Fruit fly (Drosophila melanogaster) whole organism, embryonic: ENCODE results near the gene CG10232.

Source experiments
- Antp ChIP-seq: fragments of 200-800 bp; sonication (Bioruptor generic); optimal IDR thresholded peaks from 3 replicates; lab custom pipeline; 2016; ENCODE audit warnings: missing biosample characterization, missing genetic modification characterization
- B-H1 ChIP-seq: fragments of 200-800 bp; sonication (Bioruptor generic); IDR thresholded peaks from 3 replicates; pipeline ENCODE4 v1.3.6; 2022; ENCODE audit warnings: missing biosample characterization, missing genetic modification characterization
- B-H2 ChIP-seq: fragments of 200-800 bp; sonication (Bioruptor generic); optimal IDR thresholded peaks from 2 replicates; lab custom pipeline; 2018; ENCODE audit warnings: missing biosample characterization, mild to moderate bottlenecking, missing genetic modification characterization
- BEAF-32 ChIP-seq: fragments of 200-800 bp; sonication (Bioruptor generic); optimal IDR thresholded peaks from 3 replicates; lab custom pipeline; 2017; ENCODE audit warnings: missing biosample characterization, missing genetic modification characterization, mild to moderate bottlenecking, moderate library complexity, missing genetic modification reagents
- Blimp-1 ChIP-seq: fragments of 200-800 bp; sonication (Bioruptor generic); optimal IDR thresholded peaks from 3 replicates; lab custom pipeline; 2018; ENCODE audit warnings: missing biosample characterization, missing genetic modification characterization, mild to moderate bottlenecking, moderate library complexity, missing genetic modification reagents
- CG10147 ChIP-seq: fragments of 200-800 bp; sonication (Bioruptor generic); optimal IDR thresholded peaks from 2 replicates; lab custom pipeline; 2019; ENCODE audit warnings: missing biosample characterization, mild to moderate bottlenecking, missing genetic modification characterization, moderate library complexity
- CG10267 ChIP-seq: fragments of 200-800 bp; sonication (Bioruptor generic); optimal IDR thresholded peaks from 2 replicates; lab custom pipeline; 2018; ENCODE audit warnings: missing biosample characterization, mild to moderate bottlenecking, missing genetic modification characterization, moderate library complexity
- CG10431 ChIP-seq: fragments of 200-800 bp; sonication (Bioruptor generic); optimal IDR thresholded peaks from 3 replicates; lab custom pipeline; 2018; ENCODE audit warnings: missing biosample characterization, mild to moderate bottlenecking, missing genetic modification characterization
- CG10543 ChIP-seq: fragments of 200-800 bp; sonication (Bioruptor generic); optimal IDR thresholded peaks from 3 replicates; lab custom pipeline; 2017; ENCODE audit warnings: missing biosample characterization, mild to moderate bottlenecking, missing genetic modification characterization, moderate library complexity
- CG10979 ChIP-seq: fragments of 200-800 bp; sonication (Bioruptor generic); optimal IDR thresholded peaks from 2 replicates; lab custom pipeline; 2018; ENCODE audit warnings: missing biosample characterization, mild to moderate bottlenecking, missing genetic modification characterization, moderate library complexity
- CG11093 ChIP-seq: fragments of 200-800 bp; sonication (Bioruptor generic); IDR thresholded peaks from 3 replicates; pipeline ENCODE4 v1.3.6; 2022; ENCODE audit warnings: missing biosample characterization, missing genetic modification characterization
- CG13624 ChIP-seq: fragments of 200-800 bp; sonication (Bioruptor generic); optimal IDR thresholded peaks from 2 replicates; lab custom pipeline; 2016; ENCODE audit warnings: missing biosample characterization, missing genetic modification characterization
- CG13775 ChIP-seq: fragments of 200-800 bp; sonication (Bioruptor generic); optimal IDR thresholded peaks from 3 replicates; lab custom pipeline; 2017; ENCODE audit warnings: missing biosample characterization, mild to moderate bottlenecking, missing genetic modification characterization
- CG14965 ChIP-seq: fragments of 200-800 bp; sonication (Bioruptor generic); optimal IDR thresholded peaks from 2 replicates; lab custom pipeline; 2016; ENCODE audit warnings: missing biosample characterization, missing genetic modification characterization, borderline replicate concordance
- CG1603 ChIP-seq: fragments of 200-800 bp; sonication (Bioruptor generic); optimal IDR thresholded peaks from 2 replicates; lab custom pipeline; 2019; ENCODE audit warnings: missing biosample characterization, mild to moderate bottlenecking, missing genetic modification characterization, moderate library complexity
- CG16779 ChIP-seq: fragments of 200-800 bp; sonication (Bioruptor generic); IDR thresholded peaks from 2 replicates; pipeline ENCODE4 v1.3.6; 2022; ENCODE audit warnings: missing biosample characterization, missing genetic modification characterization
- CG2116 ChIP-seq: fragments of 200-800 bp; sonication (Bioruptor generic); optimal IDR thresholded peaks from 3 replicates; lab custom pipeline; 2018; ENCODE audit warnings: missing biosample characterization, mild to moderate bottlenecking, missing genetic modification characterization
- CG31224 ChIP-seq: fragments of 200-800 bp; sonication (Bioruptor generic); IDR thresholded peaks from 2 replicates; pipeline ENCODE4 v1.3.6; 2022; ENCODE audit warnings: missing biosample characterization, missing genetic modification characterization
- CG3163 ChIP-seq: fragments of 200-800 bp; sonication (Bioruptor generic); optimal IDR thresholded peaks from 3 replicates; lab custom pipeline; 2016; ENCODE audit warnings: missing biosample characterization, missing genetic modification characterization
- CG33213 ChIP-seq: fragments of 200-800 bp; sonication (Bioruptor generic); optimal IDR thresholded peaks from 3 replicates; lab custom pipeline; 2016; ENCODE audit warnings: missing biosample characterization, missing genetic modification characterization
- CG3838 ChIP-seq: fragments of 200-800 bp; sonication (Bioruptor generic); optimal IDR thresholded peaks from 3 replicates; lab custom pipeline; 2016; ENCODE audit warnings: missing biosample characterization, missing genetic modification characterization
- CG4854 ChIP-seq: fragments of 200-800 bp; sonication (Bioruptor generic); optimal IDR thresholded peaks from 2 replicates; lab custom pipeline; 2016; ENCODE audit warnings: missing biosample characterization, missing genetic modification characterization, inconsistent platforms
- CG6765 ChIP-seq: fragments of 200-800 bp; sonication (Bioruptor generic); optimal IDR thresholded peaks from 3 replicates; lab custom pipeline; 2017; ENCODE audit warnings: missing biosample characterization, mild to moderate bottlenecking, missing genetic modification characterization
- CG7963 ChIP-seq: fragments of 200-800 bp; sonication (Bioruptor generic); IDR thresholded peaks from 3 replicates; pipeline ENCODE4 v1.3.6; 2022; ENCODE audit warnings: missing biosample characterization, missing genetic modification characterization; ENCODE audit not compliant: partially characterized antibody
- CG8478 ChIP-seq: fragments of >200 bp; optimal IDR thresholded peaks from 2 replicates; lab custom pipeline; 2018
- Dbx ChIP-seq: fragments of 200-800 bp; sonication (Bioruptor generic); IDR thresholded peaks from 3 replicates; pipeline ENCODE4 v1.3.6; 2022; ENCODE audit warnings: missing biosample characterization, missing genetic modification characterization
- Deaf1 ChIP-seq: fragments of 200-800 bp; optimal IDR thresholded peaks from 3 replicates; lab custom pipeline; 2019; ENCODE audit warnings: missing biosample characterization, mild to moderate bottlenecking, missing genetic modification characterization, moderate library complexity
- Doc3 ChIP-seq: fragments of 200-800 bp; sonication (Bioruptor generic); IDR thresholded peaks from 3 replicates; pipeline ENCODE4 v1.3.6; 2022; ENCODE audit warnings: missing biosample characterization, missing genetic modification characterization; ENCODE audit not compliant: partially characterized antibody
- H15 ChIP-seq: fragments of 200-800 bp; sonication (Bioruptor generic); IDR thresholded peaks from 3 replicates; pipeline ENCODE4 v1.3.6; 2022; ENCODE audit warnings: missing biosample characterization, missing genetic modification characterization
- Jarid2 ChIP-seq: fragments of 200-800 bp; sonication (Bioruptor generic); optimal IDR thresholded peaks from 3 replicates; lab custom pipeline; 2017; ENCODE audit warnings: mild to moderate bottlenecking, missing biosample characterization, missing genetic modification reagents, missing genetic modification characterization
- Lim3 ChIP-seq: fragments of 200-800 bp; sonication (Bioruptor generic); IDR thresholded peaks from 2 replicates; pipeline ENCODE4 v1.3.6; 2022; ENCODE audit warnings: missing biosample characterization, missing genetic modification characterization
- MBD-R2 ChIP-seq: fragments of 200-800 bp; sonication (Bioruptor generic); IDR thresholded peaks from 2 replicates; pipeline ENCODE4 v1.3.6; 2022; ENCODE audit warnings: missing biosample characterization, missing genetic modification characterization
- MESR4 ChIP-seq: fragments of 200-800 bp; sonication (Bioruptor generic); optimal IDR thresholded peaks from 2 replicates; lab custom pipeline; 2018; ENCODE audit warnings: missing biosample characterization, mild to moderate bottlenecking, missing genetic modification characterization, moderate library complexity
- Scr ChIP-seq: fragments of 200-800 bp; sonication (Bioruptor generic); IDR thresholded peaks from 2 replicates; pipeline ENCODE4 v1.3.6; 2022; ENCODE audit warnings: missing biosample characterization, missing genetic modification characterization; ENCODE audit not compliant: partially characterized antibody
- ara ChIP-seq: fragments of 200-800 bp; sonication (Bioruptor generic); IDR thresholded peaks from 2 replicates; pipeline ENCODE4 v1.3.6; 2022; ENCODE audit warnings: missing biosample characterization, missing genetic modification characterization
- bbx ChIP-seq: fragments of 200-800 bp; sonication (Bioruptor generic); IDR thresholded peaks from 2 replicates; pipeline ENCODE4 v1.3.6; 2022; ENCODE audit warnings: missing biosample characterization, missing genetic modification characterization; ENCODE audit not compliant: partially characterized antibody
- cwo ChIP-seq: fragments of 200-800 bp; sonication (Bioruptor generic); optimal IDR thresholded peaks from 3 replicates; lab custom pipeline; 2017; ENCODE audit warnings: missing biosample characterization, missing genetic modification characterization, mild to moderate bottlenecking, moderate library complexity, missing genetic modification reagents
- dan ChIP-seq: fragments of 200-800 bp; sonication (Bioruptor generic); IDR thresholded peaks from 2 replicates; pipeline ENCODE4 v1.3.6; 2022; ENCODE audit warnings: missing biosample characterization, missing genetic modification characterization
- fd64A ChIP-seq: fragments of 200-800 bp; sonication (Bioruptor generic); optimal IDR thresholded peaks from 3 replicates; lab custom pipeline; 2018; ENCODE audit warnings: missing biosample characterization, mild to moderate bottlenecking, missing genetic modification characterization
- gsb-n ChIP-seq: fragments of 200-800 bp; sonication (Bioruptor generic); optimal IDR thresholded peaks from 3 replicates; lab custom pipeline; 2018; ENCODE audit warnings: missing biosample characterization, mild to moderate bottlenecking, missing genetic modification characterization
- lilli ChIP-seq: fragments of 200-800 bp; sonication (Bioruptor generic); optimal IDR thresholded peaks from 3 replicates; lab custom pipeline; 2016; ENCODE audit warnings: missing biosample characterization, missing genetic modification characterization
- nerfin-2 ChIP-seq: fragments of 200-800 bp; sonication (Bioruptor generic); IDR thresholded peaks from 2 replicates; pipeline ENCODE4 v1.3.6; 2022; ENCODE audit warnings: missing biosample characterization, missing genetic modification characterization; ENCODE audit not compliant: partially characterized antibody
- repo ChIP-seq: fragments of 200-800 bp; sonication (Bioruptor generic); optimal IDR thresholded peaks from 2 replicates; lab custom pipeline; 2016; ENCODE audit warnings: missing biosample characterization, missing genetic modification characterization
- salm ChIP-seq: fragments of 200-800 bp; sonication (Bioruptor generic); optimal IDR thresholded peaks from 2 replicates; lab custom pipeline; 2018; ENCODE audit warnings: missing biosample characterization, mild to moderate bottlenecking, missing genetic modification characterization
- shn ChIP-seq: fragments of 200-800 bp; sonication (Bioruptor generic); optimal IDR thresholded peaks from 3 replicates; lab custom pipeline; 2016; ENCODE audit warnings: missing biosample characterization, missing genetic modification characterization
- sr ChIP-seq: fragments of 200-800 bp; sonication (Bioruptor generic); IDR thresholded peaks from 3 replicates; pipeline ENCODE4 v1.3.6; 2022; ENCODE audit warnings: missing biosample characterization, missing genetic modification characterization
- stwl ChIP-seq: fragments of 200-800 bp; sonication (Bioruptor generic); optimal IDR thresholded peaks from 3 replicates; lab custom pipeline; 2018; ENCODE audit warnings: missing biosample characterization, mild to moderate bottlenecking, missing genetic modification characterization, moderate library complexity
- sug ChIP-seq: fragments of 200-800 bp; optimal IDR thresholded peaks from 2 replicates; lab custom pipeline; 2019; ENCODE audit warnings: missing biosample characterization, mild to moderate bottlenecking, missing genetic modification characterization, moderate library complexity
- twi ChIP-seq: fragments of 200-800 bp; optimal IDR thresholded peaks from 2 replicates; lab custom pipeline; 2019; ENCODE audit warnings: missing biosample characterization, mild to moderate bottlenecking, missing genetic modification characterization, moderate library complexity
- unpg ChIP-seq: fragments of 200-800 bp; sonication (Bioruptor generic); optimal IDR thresholded peaks from 3 replicates; lab custom pipeline; 2018; ENCODE audit warnings: missing biosample characterization, mild to moderate bottlenecking, missing genetic modification characterization, moderate library complexity
- zen ChIP-seq: fragments of 200-800 bp; sonication (Bioruptor generic); optimal IDR thresholded peaks from 3 replicates; lab custom pipeline; 2018; ENCODE audit warnings: missing biosample characterization, mild to moderate bottlenecking, missing genetic modification characterization, moderate library complexity

Gene CG10232

dm6 chr3R:23729066-23729465, 7.6 kb upstream of the CG10232 start (continued):
- TF ChIP-seq B-H1 (GFP tag; lab: Robert Waterston, UW) (no peak), dan (no peak), CG11093 (GFP tag; lab: Robert Waterston, UW) (no peak), twi (tag; lab: Kevin White, UChicago) (peak; percentile 75), salm (no peak), lilli (GFP tag; lab: Kevin White, UChicago) (no peak), ara (no peak), CG8478 (lab: Kevin White, UChicago) (no peak), CG16779 (GFP tag; lab: Robert Waterston, UW) (no peak), CG2116 (GFP tag; lab: Kevin White, UChicago) (peak; percentile 2), zen (peak; percentile 57), CG13624 (GFP tag; lab: Kevin White, UChicago) (no peak), nerfin-2 (no peak), Doc3 (no peak), Blimp-1 (GFP tag; lab: Kevin White, UChicago) (peak; percentile 14), Deaf1 (tag; lab: Kevin White, UChicago) (no peak), CG13775 (GFP tag; lab: Kevin White, UChicago) (no peak), CG3838 (GFP tag; lab: Kevin White, UChicago) (no peak), CG3163 (GFP tag; lab: Kevin White, UChicago) (no peak), CG14965 (GFP tag; lab: Kevin White, UChicago) (no peak), sr (GFP tag; lab: Robert Waterston, UW) (no peak), bbx (no peak), CG33213 (GFP tag; lab: Kevin White, UChicago) (no peak), CG10147 (GFP tag; lab: Kevin White, UChicago) (no peak), CG31224 (GFP tag; lab: Robert Waterston, UW) (no peak), Lim3 (no peak), Scr (GFP tag; lab: Robert Waterston, UW) (no peak), CG10979 (no peak), repo (GFP tag; lab: Kevin White, UChicago) (no peak), Jarid2 (GFP tag; lab: Kevin White, UChicago) (no peak), H15 (GFP tag; lab: Robert Waterston, UW) (no peak), Dbx (0 out of 3 replicates have a peak, but pooled peaks have one; percentile 17), Antp (GFP tag; lab: Kevin White, UChicago) (no peak), fd64A (GFP tag; lab: Kevin White, UChicago) (peak; percentile 19), BEAF-32 (GFP tag; lab: Kevin White, UChicago) (no peak), gsb-n (tag; lab: Kevin White, UChicago) (no peak), unpg (GFP tag; lab: Kevin White, UChicago) (peak; percentile 40), CG7963 (GFP tag; lab: Robert Waterston, UW) (no peak), sug (tag; lab: Kevin White, UChicago) (peak; percentile 64), MESR4 (GFP tag; lab: Kevin White, UChicago) (no peak), cwo (peak; percentile 27), shn (no peak), CG1603 (tag; lab: Kevin White, UChicago) (peak; percentile 9), CG4854 (GFP tag; lab: Kevin White, UChicago) (peak; percentile 19), CG10543 (GFP tag; lab: Kevin White, UChicago) (peak; percentile 89), MBD-R2 (GFP tag; lab: Robert Waterston, UW) (no peak), CG10267 (tag; lab: Kevin White, UChicago) (no peak), CG10431 (GFP tag; lab: Kevin White, UChicago) (no peak), stwl (tag; lab: Kevin White, UChicago) (no peak), CG6765 (peak; percentile 69), B-H2 (GFP tag; lab: Kevin White, UChicago) (peak; percentile 81)
